Worm (Caenorhabditis elegans) whole organism, L1 larva: ENCODE measurements around the gene srw-39.

Experiments used
- ceh-8 ChIP-seq: fragments of 200-800 bp; sonication (Bioruptor generic); optimal IDR thresholded peaks from 2 replicates; lab custom pipeline; 2018; ENCODE audit warnings: mild to moderate bottlenecking, missing genetic modification characterization, moderate library complexity, missing compliant biosample characterization
- tbx-2 ChIP-seq: sonication (generic microtip); optimal IDR thresholded peaks from 2 replicates; lab custom pipeline; 2016; ENCODE audit warnings: missing genetic modification characterization, missing compliant biosample characterization

- TF ChIP-seq tbx-2 (tag; lab: Kevin White, UChicago) (no peak), ceh-8 (GFP tag; lab: Kevin White, UChicago) (no peak)
Measured at ce11 chrV:20161781-20162289, 10.0 kb downstream of the srw-39 start.
